Worm (Caenorhabditis elegans): ENCODE data around the gene clec-224.

ce11 chrV:12159975-12160374, 19.3 kb downstream of the clec-224 start:
- no peak for TF ChIP-seq unc-86 (tag; optimal IDR thresholded peaks at IDR 0.05)
- TF ChIP-seq pha-4 (tag; optimal IDR thresholded peaks at IDR 0.05): no peak
- no peak for TF ChIP-seq dmd-4 (tag; optimal IDR thresholded peaks at IDR 0.05; ENCODE audit: borderline replicate concordance)

Measured in whole organism, late embryonic.